Fruit fly (Drosophila melanogaster) whole organism, adult: ENCODE measurements around the gene sxe2.

Source experiments
- CG11617 ChIP-seq: fragments of 200-800 bp; sonication (Bioruptor generic); optimal IDR thresholded peaks from 2 replicates; lab custom pipeline; 2017; ENCODE audit warnings: mild to moderate bottlenecking, missing biosample characterization, missing genetic modification reagents, missing genetic modification characterization
- CG12768 ChIP-seq: fragments of 200-800 bp; sonication (Bioruptor generic); optimal IDR thresholded peaks from 2 replicates; lab custom pipeline; 2017; ENCODE audit warnings: missing biosample characterization, missing genetic modification characterization, mild to moderate bottlenecking, moderate library complexity, missing genetic modification reagents
- CG14711 ChIP-seq: fragments of 200-800 bp; sonication (Bioruptor generic); optimal IDR thresholded peaks from 2 replicates; lab custom pipeline; 2018; ENCODE audit warnings: missing biosample characterization, mild to moderate bottlenecking, missing genetic modification characterization, moderate library complexity
- CG1620 ChIP-seq: fragments of 200-800 bp; sonication (Bioruptor generic); optimal IDR thresholded peaks from 2 replicates; lab custom pipeline; 2016; ENCODE audit warnings: missing biosample characterization, missing genetic modification characterization
- CG33017 ChIP-seq: fragments of 200-800 bp; sonication (Bioruptor generic); optimal IDR thresholded peaks from 2 replicates; lab custom pipeline; 2018; ENCODE audit warnings: missing biosample characterization, mild to moderate bottlenecking, missing genetic modification characterization, moderate library complexity
- CG5204 ChIP-seq: fragments of 200-800 bp; sonication (Bioruptor generic); optimal IDR thresholded peaks from 2 replicates; lab custom pipeline; 2016; ENCODE audit warnings: missing biosample characterization, missing genetic modification characterization
- CG7045 ChIP-seq: fragments of 200-800 bp; sonication (Bioruptor generic); optimal IDR thresholded peaks from 2 replicates; lab custom pipeline; 2017; ENCODE audit warnings: missing biosample characterization, mild to moderate bottlenecking, missing genetic modification characterization
- CG7101 ChIP-seq: fragments of 200-800 bp; sonication (Bioruptor generic); optimal IDR thresholded peaks from 2 replicates; lab custom pipeline; 2018; ENCODE audit warnings: missing biosample characterization, mild to moderate bottlenecking, missing genetic modification characterization, moderate library complexity
- Clk ChIP-seq: fragments of 200-800 bp; sonication (Bioruptor generic); optimal IDR thresholded peaks from 2 replicates; lab custom pipeline; 2017; ENCODE audit warnings: missing biosample characterization, missing genetic modification characterization
- Crg-1 ChIP-seq: fragments of 200-800 bp; sonication (Bioruptor generic); optimal IDR thresholded peaks from 2 replicates; lab custom pipeline; 2016; ENCODE audit warnings: missing biosample characterization, missing genetic modification characterization
- Hr96 ChIP-seq: fragments of 200-800 bp; sonication (Bioruptor generic); optimal IDR thresholded peaks from 2 replicates; lab custom pipeline; 2016; ENCODE audit warnings: missing biosample characterization, missing genetic modification characterization
- Mnt ChIP-seq: fragments of 200-800 bp; sonication (Bioruptor generic); optimal IDR thresholded peaks from 2 replicates; lab custom pipeline; 2016; ENCODE audit warnings: missing biosample characterization, mild to moderate bottlenecking, missing genetic modification characterization
- bab1 ChIP-seq: fragments of 200-800 bp; sonication (Bioruptor generic); optimal IDR thresholded peaks from 3 replicates; lab custom pipeline; 2019; ENCODE audit warnings: missing biosample characterization, mild to moderate bottlenecking, missing genetic modification characterization, moderate library complexity
- cic ChIP-seq: fragments of 200-800 bp; sonication (Bioruptor generic); optimal IDR thresholded peaks from 2 replicates; lab custom pipeline; 2017; ENCODE audit warnings: missing biosample characterization, mild to moderate bottlenecking, missing genetic modification characterization, moderate library complexity
- cnc ChIP-seq, 2 experiments: fragments of >200 bp; optimal IDR thresholded peaks; 2 replicates each; lab custom pipeline; 2017
- kay ChIP-seq: fragments of 200-800 bp; sonication (Bioruptor generic); peaks from one replicate; lab custom pipeline; 2016; ENCODE audit warnings: missing biosample characterization, missing genetic modification characterization, borderline replicate concordance
- ovo ChIP-seq: fragments of 200-800 bp; sonication (Bioruptor generic); optimal IDR thresholded peaks from 2 replicates; lab custom pipeline; 2016; ENCODE audit warnings: missing biosample characterization, missing genetic modification characterization
- pad ChIP-seq: fragments of 200-800 bp; sonication (Bioruptor generic); optimal IDR thresholded peaks from 3 replicates; lab custom pipeline; 2017; ENCODE audit warnings: missing biosample characterization, missing genetic modification characterization, mild to moderate bottlenecking, moderate library complexity, missing genetic modification reagents
- tj ChIP-seq: fragments of 200-800 bp; sonication (Bioruptor generic); optimal IDR thresholded peaks from 3 replicates; lab custom pipeline; 2017; ENCODE audit warnings: missing biosample characterization, mild to moderate bottlenecking, missing genetic modification characterization, moderate library complexity
- toe ChIP-seq: fragments of 200-800 bp; sonication (Bioruptor generic); optimal IDR thresholded peaks from 2 replicates; lab custom pipeline; 2016; ENCODE audit warnings: missing biosample characterization, missing genetic modification characterization

The sxe2 gene

DNA sequence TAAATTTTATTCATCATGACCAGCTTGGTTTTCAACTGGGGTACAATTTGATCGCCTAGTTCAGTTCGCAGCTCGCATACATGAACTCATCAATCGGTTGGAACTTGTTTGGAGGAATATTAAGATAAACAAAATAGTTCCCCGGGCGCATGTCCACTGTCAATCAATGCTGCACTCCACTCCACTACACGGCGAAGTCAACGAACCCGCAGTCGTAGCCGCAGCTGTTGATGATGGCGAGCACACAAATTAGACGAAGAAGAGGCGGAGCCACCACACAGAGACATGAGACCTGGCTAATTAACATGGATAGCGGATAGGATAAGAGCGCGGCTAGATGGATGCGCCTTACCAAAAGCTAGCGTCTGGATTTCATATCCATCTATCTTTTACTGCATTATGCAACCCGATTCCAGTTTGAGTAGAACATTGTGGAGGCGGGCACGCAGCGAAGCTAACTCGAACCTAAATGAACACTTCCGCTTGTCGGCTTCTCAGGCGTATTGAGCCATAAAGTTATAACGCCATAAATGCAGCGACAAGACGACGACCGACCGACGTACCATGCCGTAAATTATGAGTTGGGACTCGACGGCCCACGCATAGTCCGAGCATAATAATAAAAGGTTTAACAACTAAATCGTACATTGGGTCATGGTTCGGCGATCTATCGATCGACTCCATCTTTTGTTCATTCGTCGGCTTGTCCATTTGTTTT, 8.4 kb downstream of the sxe2 start:
- no peak for TF ChIP-seq pad (GFP tag; lab: Kevin White, UChicago)
- no peak for TF ChIP-seq Hr96 (GFP tag; lab: Kevin White, UChicago)
- TF ChIP-seq CG7101 = no peak
- TF ChIP-seq cnc (optimal IDR thresholded peaks at IDR 0.05; lab: Kevin White, UChicago) = no peak
- no peak for TF ChIP-seq CG33017 (tag; lab: Kevin White, UChicago)
- no peak for TF ChIP-seq ovo (GFP tag; lab: Kevin White, UChicago)
- no peak for TF ChIP-seq CG11617
- no peak for TF ChIP-seq CG5204 (GFP tag; lab: Kevin White, UChicago)
- TF ChIP-seq cic (GFP tag; lab: Kevin White, UChicago) = no peak
- TF ChIP-seq CG14711 (tag; lab: Kevin White, UChicago) = no peak
- no peak for TF ChIP-seq CG12768 (GFP tag; lab: Kevin White, UChicago)
- TF ChIP-seq tj (GFP tag; lab: Kevin White, UChicago) = no peak
- no peak for TF ChIP-seq CG1620 (GFP tag; lab: Kevin White, UChicago)
- no peak for TF ChIP-seq Clk (GFP tag; lab: Kevin White, UChicago)
- TF ChIP-seq bab1 (GFP tag; lab: Kevin White, UChicago) = no peak
- no peak for TF ChIP-seq kay (GFP tag; lab: Kevin White, UChicago)

DNA sequence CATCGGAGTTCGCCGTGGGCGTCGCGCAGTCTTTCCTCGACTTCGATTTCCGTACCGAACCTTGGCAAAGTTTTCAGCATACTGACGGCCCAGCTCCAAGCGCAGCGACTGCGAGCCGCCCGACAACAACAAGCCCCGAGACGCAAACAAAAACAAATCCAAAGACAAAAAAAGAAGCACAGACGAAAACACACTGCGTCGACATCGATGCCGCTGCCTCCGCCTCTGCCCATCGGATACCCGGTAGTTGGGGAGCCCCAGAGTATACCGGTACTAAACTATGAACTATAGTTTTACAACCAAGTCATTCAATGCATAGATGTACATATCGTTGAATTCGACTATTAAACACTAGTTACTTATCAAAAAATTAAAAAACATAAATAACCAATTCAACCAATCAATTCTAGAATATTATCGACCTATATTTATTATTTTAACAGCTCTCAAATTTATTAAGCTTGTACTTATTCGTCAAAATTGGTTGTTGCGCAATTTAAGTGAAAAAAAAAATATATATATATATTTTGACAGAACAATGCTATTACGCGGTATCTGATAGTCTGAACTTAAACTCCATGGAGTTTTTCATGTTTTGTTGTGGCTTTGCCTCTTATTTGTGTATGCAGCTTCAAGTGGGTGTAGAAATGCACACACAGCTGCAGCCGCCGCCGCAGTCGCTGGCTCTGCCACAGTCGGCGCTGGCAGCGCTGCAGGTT, 10.5 kb downstream of the sxe2 start:
- TF ChIP-seq kay (GFP tag; lab: Kevin White, UChicago) = no peak
- peak; percentile 10 for TF ChIP-seq CG7045
- TF ChIP-seq CG5204 (GFP tag; lab: Kevin White, UChicago) = no peak
- TF ChIP-seq Crg-1 (GFP tag; lab: Kevin White, UChicago) = no peak
- peak; percentile 19 for TF ChIP-seq tj (GFP tag; lab: Kevin White, UChicago)
- peak; percentile 16 for TF ChIP-seq pad (GFP tag; lab: Kevin White, UChicago)
- no peak for TF ChIP-seq ovo (GFP tag; lab: Kevin White, UChicago)
- TF ChIP-seq bab1 (GFP tag; lab: Kevin White, UChicago) = peak; percentile 14
- TF ChIP-seq CG12768 (GFP tag; lab: Kevin White, UChicago) = no peak

DNA sequence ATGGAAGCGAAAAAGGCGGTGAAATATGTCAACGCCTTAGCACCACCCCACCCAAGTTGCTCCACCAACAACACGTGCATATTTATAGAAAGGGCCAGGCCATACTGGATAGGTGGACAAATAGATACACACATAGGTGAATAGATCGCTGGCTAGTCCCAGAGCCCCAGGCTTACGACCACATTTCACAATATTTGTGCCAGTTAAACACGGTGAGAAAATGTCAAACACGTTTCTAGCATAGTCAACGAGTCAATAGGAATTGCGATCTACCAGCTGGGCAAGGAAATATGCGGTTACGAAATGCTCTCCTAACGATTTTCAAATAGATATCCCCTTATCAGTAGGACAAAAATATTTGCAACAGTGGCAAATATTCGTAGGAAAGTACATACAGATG, 11.2 kb downstream of the sxe2 start:
- TF ChIP-seq Crg-1 (GFP tag; lab: Kevin White, UChicago) (peak; percentile 14), CG7045 (peak; percentile 24), CG14711 (tag; lab: Kevin White, UChicago) (no peak), CG33017 (tag; lab: Kevin White, UChicago) (no peak), CG7101 (peak; percentile 9), CG12768 (GFP tag; lab: Kevin White, UChicago) (no peak), pad (GFP tag; lab: Kevin White, UChicago) (no peak), CG1620 (GFP tag; lab: Kevin White, UChicago) (no peak), Clk (GFP tag; lab: Kevin White, UChicago) (no peak), cic (GFP tag; lab: Kevin White, UChicago) (no peak), ovo (GFP tag; lab: Kevin White, UChicago) (peak; percentile 62), CG5204 (GFP tag; lab: Kevin White, UChicago) (no peak)

DNA sequence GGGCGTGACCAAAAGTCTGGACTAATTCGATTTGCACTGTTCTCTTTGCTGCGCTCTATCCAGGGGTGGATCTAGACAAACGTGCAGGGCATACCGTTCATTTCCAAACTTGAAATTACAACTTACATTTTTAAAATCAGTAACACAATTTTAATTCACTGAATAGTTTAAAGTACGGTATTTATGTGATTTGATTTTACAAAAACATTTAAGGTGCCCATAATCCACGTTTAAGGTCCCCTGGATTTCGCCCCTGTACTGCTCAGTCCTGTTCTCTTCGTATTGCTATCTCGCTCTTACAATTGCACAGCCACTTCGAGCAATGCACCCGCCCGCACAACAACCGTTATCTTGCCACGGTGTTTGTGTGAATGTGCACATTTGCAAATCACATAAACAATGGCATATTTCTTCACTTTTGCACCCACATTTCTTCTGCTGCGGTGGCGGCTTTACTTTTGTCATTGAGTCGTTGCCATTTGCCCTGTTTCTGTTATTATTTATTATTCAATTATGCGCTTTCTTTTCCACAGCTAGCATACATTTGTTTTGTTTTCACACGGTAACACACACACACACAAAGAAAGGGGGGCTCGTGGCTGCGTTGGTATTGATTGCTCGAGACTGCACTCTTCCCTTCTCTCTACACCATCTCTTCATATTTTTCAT, 14.1 kb downstream of the sxe2 start:
- TF ChIP-seq tj (GFP tag; lab: Kevin White, UChicago) (peak; percentile 68), Crg-1 (GFP tag; lab: Kevin White, UChicago) (peak; percentile 95), cnc (optimal IDR thresholded peaks at IDR 0.05; lab: Kevin White, UChicago) (peak in 1 of 2 experiments; percentile 16), bab1 (GFP tag; lab: Kevin White, UChicago) (peak; percentile 97), Clk (GFP tag; lab: Kevin White, UChicago) (peak; percentile 82), CG7045 (peak; percentile 94), kay (GFP tag; lab: Kevin White, UChicago) (peak; percentile 86), cic (GFP tag; lab: Kevin White, UChicago) (peak; percentile 64), CG11617 (peak; percentile 94), CG1620 (GFP tag; lab: Kevin White, UChicago) (peak; percentile 95), pad (GFP tag; lab: Kevin White, UChicago) (peak; percentile 96), Hr96 (GFP tag; lab: Kevin White, UChicago) (peak; percentile 96), CG7101 (peak; percentile 98), toe (GFP tag; lab: Kevin White, UChicago) (peak; percentile 94), ovo (GFP tag; lab: Kevin White, UChicago) (peak; percentile 99), Mnt (GFP tag; lab: Kevin White, UChicago) (peak; percentile 93), CG12768 (GFP tag; lab: Kevin White, UChicago) (peak; percentile 97), CG5204 (GFP tag; lab: Kevin White, UChicago) (peak; percentile 92), CG33017 (tag; lab: Kevin White, UChicago) (peak; percentile 97), CG14711 (tag; lab: Kevin White, UChicago) (peak; percentile 96)
